Worm (Caenorhabditis elegans): ENCODE measurements around the gene C47E8.3.

ce11 chrV:14695713-14696112, 15.6 kb downstream of the C47E8.3 start:
- TF ChIP-seq W03F9.2 (tag; optimal IDR thresholded peaks at IDR 0.05) (no peak), him-1 (tag; optimal IDR thresholded peaks at IDR 0.05) (no peak), dao-5 (tag; optimal IDR thresholded peaks at IDR 0.05) (no peak)
